Worm (Caenorhabditis elegans): ENCODE results near the gene unc-36.

- no peak for TF ChIP-seq klf-2 (GFP tag; conservative IDR thresholded peaks at IDR 0.05)
- peak; percentile 63 for TF ChIP-seq flt-1 (GFP tag; IDR thresholded peaks at IDR 0.05)
- no peak for TF ChIP-seq cog-1 (tag; optimal IDR thresholded peaks at IDR 0.05)
Measured at ce11 chrIII:8227511-8227910, 26.5 kb upstream of the unc-36 start, which contains the start of gene fbxl-1.

Data from whole organism, midembryonic.